Worm (Caenorhabditis elegans): Measurements from ENCODE around the gene srh-69.

The srh-69 gene

ce11 chrII:12516313-12516712 is 1.8 kb upstream of the srh-69 start, which contains the start of gene srh-61 (continued):
- TF ChIP-seq Y22D7AL.16 (tag; optimal IDR thresholded peaks at IDR 0.05), result no peak
- no peak for TF ChIP-seq elt-2 (tag; optimal IDR thresholded peaks at IDR 0.05)

- TF ChIP-seq ceh-45 (GFP tag; IDR thresholded peaks at IDR 0.05), result no peak
- TF ChIP-seq fax-1 (tag; optimal IDR thresholded peaks at IDR 0.05), result no peak
- TF ChIP-seq ceh-30 (tag; optimal IDR thresholded peaks at IDR 0.05), result no peak
- TF ChIP-seq unc-42 (tag; optimal IDR thresholded peaks at IDR 0.05), result no peak
- no peak for TF ChIP-seq ceh-2 (tag; optimal IDR thresholded peaks at IDR 0.05)
- TF ChIP-seq ama-1 (optimal IDR thresholded peaks at IDR 0.05), result no peak
- TF ChIP-seq F13H6.1 (tag; optimal IDR thresholded peaks at IDR 0.05), result no peak
- TF ChIP-seq pax-1 (tag; optimal IDR thresholded peaks at IDR 0.05), result no peak
- no peak for TF ChIP-seq ceh-19 (GFP tag; optimal IDR thresholded peaks at IDR 0.05)
- TF ChIP-seq gmeb-2 (tag; optimal IDR thresholded peaks at IDR 0.05), result no peak
- TF ChIP-seq ttx-3 (tag; optimal IDR thresholded peaks at IDR 0.05), result no peak
Measured at ce11 chrII:12511866-12512265, 2.7 kb downstream of the srh-69 start, which contains the start of gene srh-73. srh-73 (plus strand) TSS chrII:12512166.

DNA sequence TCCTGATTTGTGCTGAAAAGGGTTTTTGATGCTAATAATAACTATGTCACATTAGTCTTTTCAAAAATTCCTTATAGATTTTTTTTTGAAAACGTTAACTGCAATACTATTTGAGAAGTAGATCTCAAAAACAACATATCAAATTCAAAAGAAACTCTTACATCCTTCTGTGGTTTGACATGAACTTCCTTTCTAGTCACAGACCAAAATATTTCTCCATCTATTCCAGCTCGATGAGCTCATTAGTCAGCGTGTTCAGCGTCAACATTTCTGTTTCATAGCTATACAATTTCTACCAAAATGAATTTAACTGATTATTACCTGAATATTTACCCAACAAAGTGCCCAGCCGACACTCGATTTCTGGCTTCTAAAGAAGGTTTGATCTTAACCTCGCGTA is 5.9 kb downstream of the srh-69 start, which contains the start of gene srh-67:
Gene srh-67 (plus strand): TSS at position 301 of the 400 bp plus-strand sequence.
- TF ChIP-seq hlh-15 (tag; optimal IDR thresholded peaks at IDR 0.05) (no peak), ceh-22 (tag; optimal IDR thresholded peaks at IDR 0.05) (no peak), madf-2 (tag; optimal IDR thresholded peaks at IDR 0.05) (no peak), ceh-48 (tag; optimal IDR thresholded peaks at IDR 0.05) (no peak), sox-2 (GFP tag; IDR thresholded peaks at IDR 0.05) (no peak), zip-5 (tag; optimal IDR thresholded peaks at IDR 0.05) (no peak), pat-9 (tag; optimal IDR thresholded peaks at IDR 0.05) (no peak), nhr-232 (tag; optimal IDR thresholded peaks at IDR 0.05) (no peak), unc-86 (tag; optimal IDR thresholded peaks at IDR 0.05) (no peak), eyg-1 (tag; optimal IDR thresholded peaks at IDR 0.05) (no peak), ztf-16 (tag; optimal IDR thresholded peaks at IDR 0.05) (no peak), tbx-2 (tag; optimal IDR thresholded peaks at IDR 0.05) (no peak), ceh-31 (tag; optimal IDR thresholded peaks at IDR 0.05) (no peak), T23F11.4 (GFP tag; optimal IDR thresholded peaks at IDR 0.05) (no peak), Y22D7AL.16 (tag; optimal IDR thresholded peaks at IDR 0.05) (no peak), ref-2 (tag; optimal IDR thresholded peaks at IDR 0.05) (no peak)

DNA sequence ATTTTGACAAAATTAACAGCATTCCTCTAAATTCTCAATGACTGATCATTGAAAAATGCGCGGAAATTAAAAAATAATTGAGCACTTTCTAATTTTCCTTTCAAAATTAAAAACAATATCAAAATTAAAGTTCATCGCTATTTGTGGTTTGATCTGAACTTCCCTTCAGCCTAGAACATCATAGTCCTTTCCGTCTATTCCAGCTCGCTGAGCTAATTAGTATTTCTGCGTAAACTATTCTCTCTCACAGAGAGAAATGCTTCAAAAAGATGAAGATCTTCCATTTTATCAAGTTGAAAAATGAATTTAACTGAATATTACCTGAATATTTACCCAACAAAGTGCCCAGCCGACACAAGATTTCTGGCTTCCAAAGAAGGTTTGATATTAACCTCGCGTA is 7.5 kb downstream of the srh-69 start, which contains the start of gene srh-68:
Gene srh-68 (plus strand): TSS at position 301 of the 400 bp plus-strand sequence.
- no peak for TF ChIP-seq lim-6 (tag; optimal IDR thresholded peaks at IDR 0.05)
- no peak for TF ChIP-seq ttx-3 (tag; optimal IDR thresholded peaks at IDR 0.05)
- no peak for TF ChIP-seq ceh-30 (tag; optimal IDR thresholded peaks at IDR 0.05)
- no peak for TF ChIP-seq pax-1 (tag; optimal IDR thresholded peaks at IDR 0.05)
- no peak for TF ChIP-seq elt-4 (tag; optimal IDR thresholded peaks at IDR 0.05)
- TF ChIP-seq gmeb-2 (tag; optimal IDR thresholded peaks at IDR 0.05), result no peak
- no peak for TF ChIP-seq ceh-22 (tag; optimal IDR thresholded peaks at IDR 0.05)
- no peak for TF ChIP-seq ref-2 (tag; optimal IDR thresholded peaks at IDR 0.05)
- no peak for TF ChIP-seq tbx-2 (tag; optimal IDR thresholded peaks at IDR 0.05)
- no peak for TF ChIP-seq ceh-9 (tag; optimal IDR thresholded peaks at IDR 0.05)
- TF ChIP-seq fax-1 (tag; optimal IDR thresholded peaks at IDR 0.05), result no peak
- TF ChIP-seq pqm-1 (tag; optimal IDR thresholded peaks at IDR 0.05), result no peak
- TF ChIP-seq rnt-1 (tag; optimal IDR thresholded peaks at IDR 0.05), result no peak
- TF ChIP-seq T23F11.4 (GFP tag; optimal IDR thresholded peaks at IDR 0.05), result no peak
- no peak for TF ChIP-seq ceh-18 (tag; optimal IDR thresholded peaks at IDR 0.05)
- no peak for TF ChIP-seq lin-11 (tag; optimal IDR thresholded peaks at IDR 0.05)
- TF ChIP-seq F13H6.1 (tag; optimal IDR thresholded peaks at IDR 0.05), result no peak

- no peak for TF ChIP-seq K02D7.2 (tag; optimal IDR thresholded peaks at IDR 0.05)
- TF ChIP-seq ceh-31 (tag; optimal IDR thresholded peaks at IDR 0.05), result no peak
- TF ChIP-seq elt-2 (tag; optimal IDR thresholded peaks at IDR 0.05), result no peak
- no peak for TF ChIP-seq nhr-232 (tag; optimal IDR thresholded peaks at IDR 0.05)
- no peak for TF ChIP-seq K09A11.1 (tag; optimal IDR thresholded peaks at IDR 0.05; ENCODE audit: insufficient read depth)
- TF ChIP-seq hlh-13 (GFP tag; optimal IDR thresholded peaks at IDR 0.05), result no peak
- no peak for TF ChIP-seq ref-2 (tag; optimal IDR thresholded peaks at IDR 0.05)
- no peak for TF ChIP-seq hlh-30 (tag; optimal IDR thresholded peaks at IDR 0.05; ENCODE audit: insufficient read depth)
- no peak for TF ChIP-seq unc-86 (tag; optimal IDR thresholded peaks at IDR 0.05)
- no peak for TF ChIP-seq C38D4.7 (GFP tag; optimal IDR thresholded peaks at IDR 0.05)
- TF ChIP-seq fax-1 (tag; optimal IDR thresholded peaks at IDR 0.05), result no peak
- no peak for TF ChIP-seq T23F11.4 (GFP tag; optimal IDR thresholded peaks at IDR 0.05)
- no peak for TF ChIP-seq nhr-11 (tag; optimal IDR thresholded peaks at IDR 0.05)
- no peak for TF ChIP-seq lin-11 (tag; optimal IDR thresholded peaks at IDR 0.05)
Measured at ce11 chrII:12506511-12506910, 8.0 kb downstream of the srh-69 start.
